Fruit fly (Drosophila melanogaster): ENCODE results near the gene Alms1b.

Gene Alms1b

dm6 chrX:4666650-4667360 lies 36.1 kb upstream of the Alms1b start, which contains the start of gene CG3009 (continued):
- TF ChIP-seq D (optimal IDR thresholded peaks at IDR 0.05) = no peak
- peak; percentile 91 for TF ChIP-seq D (GFP tag; optimal IDR thresholded peaks at IDR 0.05)
- TF ChIP-seq mld (GFP tag; IDR thresholded peaks at IDR 0.05; ENCODE audit: partially characterized antibody) = no peak
- TF ChIP-seq gfzf (GFP tag; optimal IDR thresholded peaks at IDR 0.05) = peak; percentile 44
- peak; percentile 5 for TF ChIP-seq fd102C (GFP tag; optimal IDR thresholded peaks at IDR 0.05)
- TF ChIP-seq repo (GFP tag; optimal IDR thresholded peaks at IDR 0.05) = peak; percentile 97
- TF ChIP-seq gro (GFP tag; optimal IDR thresholded peaks at IDR 0.05) = peak; percentile 98
- TF ChIP-seq NC2β (GFP tag; optimal IDR thresholded peaks at IDR 0.05) = peak; percentile 95
- TF ChIP-seq CG17328 (GFP tag; IDR thresholded peaks at IDR 0.05) = peak; percentile 95
- peak; percentile 91 for TF ChIP-seq CG3838 (GFP tag; optimal IDR thresholded peaks at IDR 0.05)
- TF ChIP-seq Lpt (GFP tag; optimal IDR thresholded peaks at IDR 0.05) = no peak
- peak; percentile 98 for TF ChIP-seq ATbp (GFP tag; optimal IDR thresholded peaks at IDR 0.05)
- TF ChIP-seq CG11456 (GFP tag; IDR thresholded peaks at IDR 0.05) = peak; percentile 98
- TF ChIP-seq wdn (GFP tag; IDR thresholded peaks at IDR 0.05) = peak; percentile 98
- peak; percentile 92 for TF ChIP-seq bowl (GFP tag; IDR thresholded peaks at IDR 0.05)
- TF ChIP-seq D19B (GFP tag; optimal IDR thresholded peaks at IDR 0.05) = peak; percentile 93
- TF ChIP-seq CG17186 (GFP tag; optimal IDR thresholded peaks at IDR 0.05) = peak; percentile 83
- peak; percentile 95 for TF ChIP-seq CG1233 (GFP tag; optimal IDR thresholded peaks at IDR 0.05)
- peak; percentile 97 for TF ChIP-seq stc (GFP tag; IDR thresholded peaks at IDR 0.05)
- TF ChIP-seq tgo (GFP tag; IDR thresholded peaks at IDR 0.05) = peak; percentile 97
- peak; percentile 99 for TF ChIP-seq CG32532 (GFP tag; IDR thresholded peaks at IDR 0.05)
- TF ChIP-seq CG16813 (GFP tag; IDR thresholded peaks at IDR 0.05; ENCODE audit: partially characterized antibody) = no peak
- TF ChIP-seq CG8478 (optimal IDR thresholded peaks at IDR 0.05) = no peak
- peak; percentile 98 for TF ChIP-seq chn (GFP tag; optimal IDR thresholded peaks at IDR 0.05)
- TF ChIP-seq Sox100B (GFP tag; optimal IDR thresholded peaks at IDR 0.05) = peak; percentile 95
- peak; percentile 95 for TF ChIP-seq jigr1 (GFP tag; IDR thresholded peaks at IDR 0.05)
- peak; percentile 95 for TF ChIP-seq nmo (GFP tag; optimal IDR thresholded peaks at IDR 0.05)
- peak; percentile 96 for TF ChIP-seq CG10654 (GFP tag; optimal IDR thresholded peaks at IDR 0.05)
- TF ChIP-seq CG6689 (GFP tag; IDR thresholded peaks at IDR 0.05) = peak; percentile 98
- TF ChIP-seq CG10147 (GFP tag; optimal IDR thresholded peaks at IDR 0.05) = peak; percentile 97
- TF ChIP-seq CG10209 (GFP tag; optimal IDR thresholded peaks at IDR 0.05) = peak; percentile 97
- TF ChIP-seq CG10979 (tag; optimal IDR thresholded peaks at IDR 0.05) = peak; percentile 93
- peak; percentile 98 for TF ChIP-seq CG3281 (GFP tag; optimal IDR thresholded peaks at IDR 0.05)
- TF ChIP-seq ab (GFP tag; optimal IDR thresholded peaks at IDR 0.05) = peak; percentile 87
- TF ChIP-seq gce (GFP tag; IDR thresholded peaks at IDR 0.05) = peak; percentile 95
- peak; percentile 93 for TF ChIP-seq Gsc (GFP tag; IDR thresholded peaks at IDR 0.05)
- peak; percentile 88 for TF ChIP-seq CG10267 (tag; optimal IDR thresholded peaks at IDR 0.05)
- peak; percentile 92 for TF ChIP-seq dm (GFP tag; optimal IDR thresholded peaks at IDR 0.05)
- TF ChIP-seq CG15696 (tag; optimal IDR thresholded peaks at IDR 0.05) = peak; percentile 79
- TF ChIP-seq zfh1 (GFP tag; IDR thresholded peaks at IDR 0.05) = peak; percentile 97
- TF ChIP-seq CG8089 (GFP tag; optimal IDR thresholded peaks at IDR 0.05) = peak; percentile 97
- peak; percentile 96 for TF ChIP-seq NK7.1 (GFP tag; optimal IDR thresholded peaks at IDR 0.05)
- TF ChIP-seq sens-2 (GFP tag; IDR thresholded peaks at IDR 0.05) = peak; percentile 92
- peak; percentile 96 for TF ChIP-seq CG17361 (GFP tag; IDR thresholded peaks at IDR 0.05)
- no peak for TF ChIP-seq prd (optimal IDR thresholded peaks at IDR 0.05)
- TF ChIP-seq prd (GFP tag; IDR thresholded peaks at IDR 0.05) = peak; percentile 98
- TF ChIP-seq CG17568 (GFP tag; optimal IDR thresholded peaks at IDR 0.05) = peak; percentile 95
- TF ChIP-seq CG8359 (GFP tag; optimal IDR thresholded peaks at IDR 0.05; ENCODE audit: borderline replicate concordance) = peak; percentile 89
- peak; percentile 88 for TF ChIP-seq CG8281 (tag; optimal IDR thresholded peaks at IDR 0.05)
- TF ChIP-seq dmrt11E (tag; optimal IDR thresholded peaks at IDR 0.05) = peak; percentile 64
- TF ChIP-seq Mrtf (GFP tag; IDR thresholded peaks at IDR 0.05) = peak; percentile 98
